Worm (Caenorhabditis elegans): Measurements from ENCODE around the gene Y51B9A.6.
A peak's percentile ranks its signal among the peaks of the same experiment; 100 is the strongest.

The Y51B9A.6 gene

DNA sequence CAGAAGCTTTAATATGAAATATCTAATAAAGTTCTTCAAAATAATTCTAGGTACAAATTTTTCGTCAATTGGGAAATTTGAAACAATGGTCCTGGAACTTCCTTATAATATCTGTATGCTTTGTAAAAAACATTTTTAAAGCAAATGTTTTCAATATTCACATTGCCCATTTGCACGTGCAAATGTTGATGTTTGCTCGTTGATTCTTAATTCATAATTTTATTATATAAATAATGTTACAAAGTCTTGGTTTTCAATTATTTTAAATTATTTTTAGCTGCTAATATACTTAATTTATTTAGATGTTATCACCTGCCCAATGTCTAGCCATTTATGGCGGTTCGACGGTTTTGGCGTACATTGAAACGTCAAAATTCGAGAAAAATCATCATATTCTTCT lies 19.0 kb upstream of the Y51B9A.6 start, which contains the start of gene M176.11:
Gene M176.11, plus strand, starts transcription at position 301 of the 400 bp plus-strand sequence.
- TF ChIP-seq pha-4 (tag; optimal IDR thresholded peaks at IDR 0.05) (no peak), F22D6.2 (tag; optimal IDR thresholded peaks at IDR 0.05) (no peak), cebp-1 (GFP tag; IDR thresholded peaks at IDR 0.05) (no peak), cebp-1 (tag; optimal IDR thresholded peaks at IDR 0.05) (no peak), lin-26 (GFP tag; IDR thresholded peaks at IDR 0.05) (no peak), snpc-1.3 (tag; optimal IDR thresholded peaks at IDR 0.05; ENCODE audit: insufficient read depth) (no peak), pbrm-1 (GFP tag; IDR thresholded peaks at IDR 0.05) (no peak), unc-130 (GFP tag; optimal IDR thresholded peaks at IDR 0.05) (no peak), F57A8.1 (GFP tag; optimal IDR thresholded peaks at IDR 0.05) (no peak), ceh-58 (GFP tag; IDR thresholded peaks at IDR 0.05) (no peak), let-607 (tag; optimal IDR thresholded peaks at IDR 0.05) (no peak), F55B11.4 (tag; optimal IDR thresholded peaks at IDR 0.05; ENCODE audit: borderline replicate concordance, insufficient read depth) (no peak), cebp-2 (GFP tag; IDR thresholded peaks at IDR 0.05) (no peak), B0019.2 (GFP tag; conservative IDR thresholded peaks at IDR 0.05) (no peak)

DNA sequence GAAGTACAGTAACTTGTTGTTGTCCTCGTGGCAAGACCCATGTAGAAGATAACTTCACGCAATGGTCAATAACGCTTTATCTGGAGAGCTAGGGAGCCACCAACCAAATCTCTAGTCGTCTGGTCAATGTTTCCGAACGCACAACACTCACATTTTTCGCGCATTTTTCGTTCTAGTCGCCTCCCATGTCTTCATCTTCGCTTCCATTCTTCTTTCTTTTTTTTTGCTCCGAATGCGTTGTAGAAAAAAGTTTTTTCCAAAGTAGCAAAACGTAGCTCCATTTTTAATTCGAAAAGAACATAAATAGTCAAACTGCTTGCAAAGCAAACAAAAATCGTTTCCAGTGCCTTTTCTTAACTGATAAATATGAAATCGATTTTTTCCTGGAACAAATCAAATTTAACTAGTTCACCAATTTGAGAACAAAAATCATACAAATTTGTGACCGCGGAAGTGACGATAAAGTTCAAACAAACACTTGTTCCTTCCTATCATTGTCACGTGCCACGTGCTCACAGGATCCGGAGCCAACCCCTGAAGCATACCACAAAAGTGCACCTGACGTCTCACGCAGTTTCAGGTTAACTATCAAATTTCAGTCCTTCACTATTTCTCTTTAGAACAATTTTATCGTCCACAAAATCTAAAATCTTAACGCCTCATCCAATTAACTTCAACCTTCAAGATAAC lies 16.0 kb upstream of the Y51B9A.6 start:
- TF ChIP-seq zfh-2 (GFP tag; conservative IDR thresholded peaks at IDR 0.05) (no peak), lsl-1 (GFP tag; optimal IDR thresholded peaks at IDR 0.05) (no peak), ceh-100 (GFP tag; IDR thresholded peaks at IDR 0.05) (no peak), nhr-80 (tag; optimal IDR thresholded peaks at IDR 0.05) (peak; percentile 28), snpc-1.3 (tag; optimal IDR thresholded peaks at IDR 0.05; ENCODE audit: insufficient read depth) (no peak)

DNA sequence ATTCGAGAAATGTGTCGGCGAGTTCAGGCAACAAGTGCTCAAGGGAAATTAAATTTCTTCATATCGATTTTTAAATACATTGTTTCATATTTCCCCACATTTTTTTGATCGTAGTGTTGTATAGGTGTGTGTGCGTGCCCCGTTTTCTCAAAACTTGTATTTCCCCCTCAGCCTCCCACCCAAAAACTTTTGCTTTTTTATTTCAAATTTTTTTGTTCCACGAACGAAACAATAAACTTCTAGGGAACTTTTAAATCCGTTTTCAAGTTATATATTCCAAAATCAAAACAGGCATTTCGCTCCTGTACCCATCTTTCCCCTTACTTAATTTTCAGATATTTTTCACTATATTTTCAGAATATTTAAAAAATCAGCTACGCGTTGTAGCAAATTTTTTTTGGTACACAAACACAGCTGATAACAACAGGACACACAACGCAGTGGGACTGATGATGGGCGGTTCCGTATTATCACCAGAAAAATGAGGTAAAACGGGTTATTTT lies 15.1 kb upstream of the Y51B9A.6 start, which contains the start of the genes M176.4 and M176.16:
Gene M176.4, plus strand, starts transcription at position 301 of the 503 bp plus-strand sequence.
Gene M176.16, plus strand, starts transcription at position 453 of the 503 bp plus-strand sequence.
- TF ChIP-seq ceh-40 (GFP tag; IDR thresholded peaks at IDR 0.05), result no peak
- peak; percentile 53 for TF ChIP-seq nhr-80 (tag; optimal IDR thresholded peaks at IDR 0.05)

DNA sequence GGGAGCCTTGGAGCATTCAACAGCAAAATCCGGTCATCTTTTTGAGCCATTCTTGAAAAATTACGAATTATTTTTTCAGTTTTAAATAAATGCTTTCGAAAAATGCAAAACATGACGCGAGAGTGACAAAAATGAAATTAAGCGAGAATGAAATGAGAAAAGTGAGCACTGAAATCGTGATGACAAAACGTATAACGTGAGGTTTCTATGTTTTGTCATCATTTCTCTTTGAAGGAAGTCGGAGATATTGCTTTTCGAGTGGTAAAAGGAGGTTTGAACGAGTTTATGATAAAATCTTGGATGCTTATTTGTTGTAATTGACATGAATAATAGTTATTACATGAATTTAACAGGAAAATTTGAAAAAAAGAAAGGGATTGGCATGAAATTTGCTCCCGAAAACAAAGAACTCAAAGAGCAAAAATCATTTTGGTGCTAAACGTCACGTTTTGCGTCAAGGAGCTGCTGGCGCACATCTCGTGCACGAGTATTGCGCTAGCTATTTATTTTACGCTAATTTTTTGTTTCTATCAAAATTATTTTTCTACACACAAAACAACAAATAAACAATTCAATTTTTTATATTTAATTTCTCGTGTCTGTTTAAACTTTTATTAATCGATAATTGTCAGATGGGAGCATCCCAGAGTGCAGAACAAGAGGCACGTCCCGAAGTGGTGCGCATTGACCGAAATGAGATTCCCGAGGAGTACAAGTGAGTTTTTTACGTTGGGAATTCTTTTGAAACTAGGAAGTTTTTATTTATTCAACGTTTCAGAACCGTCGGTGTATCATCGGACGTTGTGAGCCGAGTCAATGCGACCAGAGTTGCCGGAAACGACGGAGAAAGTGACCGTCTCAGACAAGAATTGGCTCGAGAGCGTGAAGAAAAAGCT lies 13.6 kb upstream of the Y51B9A.6 start, which contains the start of the genes gss-1 and chch-3:
Gene gss-1, minus strand, starts transcription at position 51 of the 896 bp plus-strand sequence.
Gene chch-3, plus strand, starts transcription at position 633 of the 896 bp plus-strand sequence.
- TF ChIP-seq ztf-3 (GFP tag; optimal IDR thresholded peaks at IDR 0.05) (no peak), madf-3 (GFP tag; IDR thresholded peaks at IDR 0.05) (no peak), F33H1.4 (GFP tag; IDR thresholded peaks at IDR 0.05) (peak; percentile 52), snpc-3.4 (tag; optimal IDR thresholded peaks at IDR 0.05) (no peak), attf-5 (GFP tag; optimal IDR thresholded peaks at IDR 0.05) (peak; percentile 32), Y53F4B.3 (GFP tag; IDR thresholded peaks at IDR 0.05) (no peak), lin-40 (tag; optimal IDR thresholded peaks at IDR 0.05) (no peak), tbx-9 (tag; optimal IDR thresholded peaks at IDR 0.05; ENCODE audit: borderline replicate concordance) (no peak), C17E4.6 (GFP tag; IDR thresholded peaks at IDR 0.05) (no peak), B0019.2 (GFP tag; conservative IDR thresholded peaks at IDR 0.05) (no peak), fkh-3 (tag; optimal IDR thresholded peaks at IDR 0.05) (no peak), F57C9.4 (tag; optimal IDR thresholded peaks at IDR 0.05) (no peak), rec-8 (tag; optimal IDR thresholded peaks at IDR 0.05) (no peak), K11D2.4 (GFP tag; IDR thresholded peaks at IDR 0.05) (peak; percentile 23; the same call in 1 of the 2 replicates), ztf-18 (tag; optimal IDR thresholded peaks at IDR 0.05) (peak; percentile 93), efl-1 (GFP tag; optimal IDR thresholded peaks at IDR 0.05) (peak; percentile 7), ZK185.1 (tag; optimal IDR thresholded peaks at IDR 0.05; ENCODE audit: poor library complexity, severe bottlenecking) (peak; percentile 25), hrde-1 (tag; optimal IDR thresholded peaks at IDR 0.05; ENCODE audit: borderline replicate concordance) (no peak), K12H6.12 (tag; optimal IDR thresholded peaks at IDR 0.05) (no peak), dpff-1 (tag; optimal IDR thresholded peaks at IDR 0.05) (no peak), nhr-90 (tag; optimal IDR thresholded peaks at IDR 0.05) (no peak)
